Worm (Caenorhabditis elegans): ENCODE results near the gene unc-105.

- no peak for TF ChIP-seq unc-39 (tag; optimal IDR thresholded peaks at IDR 0.05)
- TF ChIP-seq unc-55 (GFP tag; optimal IDR thresholded peaks at IDR 0.05): peak; percentile 94
- no peak for TF ChIP-seq ama-1 (optimal IDR thresholded peaks at IDR 0.05)
- TF ChIP-seq nhr-12 (tag; optimal IDR thresholded peaks at IDR 0.05): no peak
- TF ChIP-seq nhr-237 (tag; optimal IDR thresholded peaks at IDR 0.05): no peak
Observed at ce11 chrII:8124867-8125266, 8.6 kb downstream of the unc-105 start, which contains the start of gene ire-1.
